Worm (Caenorhabditis elegans) whole organism, late embryonic: ENCODE results near the gene F20D6.11.

Source experiments
- F13H6.1 ChIP-seq: sonication (generic microtip); optimal IDR thresholded peaks from 2 replicates; lab custom pipeline; 2016; ENCODE audit warnings: missing genetic modification characterization, missing compliant biosample characterization
- K09A11.1 ChIP-seq: sonication (generic microtip); optimal IDR thresholded peaks from 2 replicates; lab custom pipeline; 2017; ENCODE audit warnings: antibody characterized with exemption, mild to moderate bottlenecking, missing genetic modification characterization, missing compliant biosample characterization; ENCODE audit not compliant: insufficient read depth
- T23F11.4 ChIP-seq: fragments of 200-800 bp; sonication (Bioruptor generic); optimal IDR thresholded peaks from 2 replicates; lab custom pipeline; 2018; ENCODE audit warnings: mild to moderate bottlenecking, missing genetic modification characterization, missing compliant biosample characterization
- Y22D7AL.16 ChIP-seq: sonication (generic microtip); optimal IDR thresholded peaks from 2 replicates; lab custom pipeline; 2016; ENCODE audit warnings: missing genetic modification characterization, missing compliant biosample characterization
- ceh-18 ChIP-seq: sonication (generic microtip); optimal IDR thresholded peaks from 2 replicates; lab custom pipeline; 2016; ENCODE audit warnings: missing genetic modification characterization, missing compliant biosample characterization
- ceh-2 ChIP-seq: sonication (generic microtip); optimal IDR thresholded peaks from 2 replicates; lab custom pipeline; 2016; ENCODE audit warnings: missing genotype, missing genetic modification characterization, missing compliant biosample characterization
- ceh-24 ChIP-seq: sonication (generic microtip); optimal IDR thresholded peaks from 2 replicates; lab custom pipeline; 2016; ENCODE audit warnings: mild to moderate bottlenecking, missing genetic modification characterization, missing compliant biosample characterization
- ceh-31 ChIP-seq: sonication (generic microtip); optimal IDR thresholded peaks from 2 replicates; lab custom pipeline; 2016; ENCODE audit warnings: missing genetic modification characterization, missing compliant biosample characterization
- ceh-45 ChIP-seq: fragments of 200-800 bp; sonication (Bioruptor generic); IDR thresholded peaks from 2 replicates; pipeline ENCODE4 v1.3.6; 2022; ENCODE audit warnings: missing genetic modification reagents, missing genetic modification characterization, missing compliant biosample characterization
- ceh-48 ChIP-seq: sonication (generic microtip); optimal IDR thresholded peaks from 2 replicates; lab custom pipeline; 2016; ENCODE audit warnings: missing genetic modification characterization, inconsistent platforms, missing compliant biosample characterization
- ceh-9 ChIP-seq: sonication (generic microtip); optimal IDR thresholded peaks from 2 replicates; lab custom pipeline; 2016; ENCODE audit warnings: mild to moderate bottlenecking, missing genetic modification characterization, inconsistent platforms, missing compliant biosample characterization
- che-1 ChIP-seq: sonication (generic microtip); optimal IDR thresholded peaks from 2 replicates; lab custom pipeline; 2016; ENCODE audit warnings: mild to moderate bottlenecking, missing genetic modification characterization, missing compliant biosample characterization
- dve-1 ChIP-seq: sonication (generic microtip); optimal IDR thresholded peaks from 2 replicates; lab custom pipeline; 2017; ENCODE audit warnings: antibody characterized with exemption, mild to moderate bottlenecking, missing genetic modification characterization, missing compliant biosample characterization
- elt-2 ChIP-seq: sonication (generic microtip); optimal IDR thresholded peaks from 2 replicates; lab custom pipeline; 2016; ENCODE audit warnings: missing genetic modification reagents, missing genetic modification characterization, missing compliant biosample characterization
- fax-1 ChIP-seq: sonication (generic microtip); optimal IDR thresholded peaks from 2 replicates; lab custom pipeline; 2016; ENCODE audit warnings: missing genotype, missing genetic modification characterization, missing compliant biosample characterization
- fkh-6 ChIP-seq: sonication (generic microtip); optimal IDR thresholded peaks from 2 replicates; lab custom pipeline; 2016; ENCODE audit warnings: missing genetic modification characterization, missing compliant biosample characterization
- gmeb-2 ChIP-seq: sonication (generic microtip); optimal IDR thresholded peaks from 2 replicates; lab custom pipeline; 2016; ENCODE audit warnings: missing genetic modification characterization, inconsistent platforms, missing compliant biosample characterization
- lin-11 ChIP-seq: fragments of 200-800 bp; sonication (Bioruptor generic); optimal IDR thresholded peaks from 2 replicates; lab custom pipeline; 2018; ENCODE audit warnings: mild to moderate bottlenecking, missing genetic modification characterization, missing compliant biosample characterization
- nfya-1 ChIP-seq: sonication (generic microtip); optimal IDR thresholded peaks from 2 replicates; lab custom pipeline; 2017; ENCODE audit warnings: missing genetic modification characterization, mild to moderate bottlenecking, missing compliant biosample characterization, antibody characterized with exemption, moderate library complexity
- nhr-232 ChIP-seq: sonication (generic microtip); optimal IDR thresholded peaks from 2 replicates; lab custom pipeline; 2016; ENCODE audit warnings: missing genetic modification characterization, missing compliant biosample characterization
- odd-2 ChIP-seq: sonication (generic microtip); optimal IDR thresholded peaks from 2 replicates; lab custom pipeline; 2017; ENCODE audit warnings: antibody characterized with exemption, mild to moderate bottlenecking, missing genetic modification characterization, missing compliant biosample characterization
- pha-2 ChIP-seq: sonication (generic microtip); optimal IDR thresholded peaks from 2 replicates; lab custom pipeline; 2017; ENCODE audit warnings: mild to moderate bottlenecking, missing genetic modification characterization, missing compliant biosample characterization
- sox-2 ChIP-seq: fragments of 200-800 bp; sonication (Bioruptor generic); IDR thresholded peaks from 2 replicates; pipeline ENCODE4 v1.3.6; 2022; ENCODE audit warnings: missing genetic modification reagents, missing genetic modification characterization, missing compliant biosample characterization
- sox-4 ChIP-seq: sonication (generic microtip); optimal IDR thresholded peaks from 2 replicates; lab custom pipeline; 2017; ENCODE audit warnings: mild to moderate bottlenecking, missing genetic modification characterization, inconsistent platforms, missing compliant biosample characterization
- syd-9 ChIP-seq: sonication (generic microtip); optimal IDR thresholded peaks from 2 replicates; lab custom pipeline; 2016; ENCODE audit warnings: mild to moderate bottlenecking, missing genetic modification characterization, moderate library complexity, missing compliant biosample characterization
- tbx-7 ChIP-seq: sonication (generic microtip); optimal IDR thresholded peaks from 2 replicates; lab custom pipeline; 2016; ENCODE audit warnings: missing genotype, missing genetic modification characterization, missing compliant biosample characterization
- unc-3 ChIP-seq, 2 experiments: fragments of 200-800 bp in 1 of 2; sonication (Bioruptor generic) in 1 of 2; sonication (generic microtip) in 1 of 2; conservative IDR thresholded peaks in 1 of 2; optimal IDR thresholded peaks in 1 of 2; 2 replicates each; pipeline versions ENCODE4 v1.3.6 to Lab custom; 2016 to 2022; ENCODE audit warnings: missing compliant biosample characterization in 2 of 2, missing genetic modification characterization in 2 of 2, missing genetic modification reagents in 1 of 2
- unc-42 ChIP-seq: sonication (generic microtip); optimal IDR thresholded peaks from 2 replicates; lab custom pipeline; 2016; ENCODE audit warnings: missing genotype, missing genetic modification characterization, missing compliant biosample characterization
- unc-86 ChIP-seq: sonication (generic microtip); optimal IDR thresholded peaks from 2 replicates; lab custom pipeline; 2016; ENCODE audit warnings: missing genetic modification characterization, missing compliant biosample characterization
- zip-5 ChIP-seq: sonication (generic microtip); optimal IDR thresholded peaks from 2 replicates; lab custom pipeline; 2016; ENCODE audit warnings: missing genetic modification characterization, missing compliant biosample characterization
- ztf-16 ChIP-seq: sonication (generic microtip); optimal IDR thresholded peaks from 2 replicates; lab custom pipeline; 2017; ENCODE audit warnings: missing genetic modification characterization, missing compliant biosample characterization

The F20D6.11 gene

ce11 chrV:8217661-8218265, 18.9 kb upstream of the F20D6.11 start, which contains the start of gene K07C11.8:
TSS of gene K07C11.8 (minus strand) at chrV:8217884.
- peak; percentile 51 for TF ChIP-seq ceh-48 (tag; lab: Kevin White, UChicago)
- no peak for TF ChIP-seq ceh-2 (tag; lab: Kevin White, UChicago)
- no peak for TF ChIP-seq K09A11.1 (tag; lab: Kevin White, UChicago)

ce11 chrV:8217118-8217517, 18.2 kb upstream of the F20D6.11 start:
- TF ChIP-seq elt-2 (tag; lab: Kevin White, UChicago) (peak; percentile 87), ceh-24 (no peak)
- TF ChIP-seq, all 69 proteins: peak for 1

ce11 chrV:8215158-8215557, 16.3 kb upstream of the F20D6.11 start:
- TF ChIP-seq ceh-48 (tag; lab: Kevin White, UChicago) (no peak), elt-2 (tag; lab: Kevin White, UChicago) (no peak), che-1 (tag; lab: Kevin White, UChicago) (no peak), nfya-1 (tag; lab: Kevin White, UChicago) (no peak), odd-2 (tag; lab: Kevin White, UChicago) (no peak), ceh-45 (GFP tag; lab: Robert Waterston, UW) (no peak), unc-42 (no peak), sox-2 (GFP tag; lab: Robert Waterston, UW) (no peak), unc-3 (GFP tag; conservative IDR thresholded peaks at IDR 0.05; lab: Robert Waterston, UW) (no peak), unc-3 (tag; optimal IDR thresholded peaks at IDR 0.05; lab: Kevin White, UChicago) (no peak), ceh-9 (tag; lab: Kevin White, UChicago) (no peak), dve-1 (no peak), nhr-232 (tag; lab: Kevin White, UChicago) (no peak)

- TF ChIP-seq sox-4 (tag; lab: Kevin White, UChicago), result no peak
- TF ChIP-seq pha-2 (tag; lab: Kevin White, UChicago), result no peak
- no peak for TF ChIP-seq gmeb-2 (tag; lab: Kevin White, UChicago)
- TF ChIP-seq ceh-31 (tag; lab: Kevin White, UChicago), result no peak
- TF ChIP-seq F13H6.1 (tag; lab: Kevin White, UChicago), result no peak
- TF ChIP-seq ceh-45 (GFP tag; lab: Robert Waterston, UW), result no peak
- no peak for TF ChIP-seq zip-5 (tag; lab: Kevin White, UChicago)
- TF ChIP-seq T23F11.4, result no peak
- no peak for TF ChIP-seq K09A11.1 (tag; lab: Kevin White, UChicago)
- TF ChIP-seq ztf-16 (tag; lab: Kevin White, UChicago), result no peak
- TF ChIP-seq ceh-18, result no peak
- TF ChIP-seq lin-11 (tag; lab: Kevin White, UChicago), result no peak
- TF ChIP-seq tbx-7 (tag; lab: Kevin White, UChicago), result no peak
- no peak for TF ChIP-seq Y22D7AL.16 (tag; lab: Kevin White, UChicago)
- TF ChIP-seq elt-2 (tag; lab: Kevin White, UChicago), result no peak
- TF ChIP-seq unc-86 (tag; lab: Kevin White, UChicago), result no peak
- TF ChIP-seq fkh-6, result no peak
- TF ChIP-seq fax-1 (tag; lab: Kevin White, UChicago), result no peak
Measured at ce11 chrV:8213868-8214267, 15.0 kb upstream of the F20D6.11 start, which contains the start of gene K07C11.7. TSS of gene K07C11.7 (minus strand) at chrV:8213968.

ce11 chrV:8212816-8213215, 13.9 kb upstream of the F20D6.11 start:
- no peak for TF ChIP-seq syd-9 (tag; lab: Kevin White, UChicago)
- TF ChIP-seq elt-2 (tag; lab: Kevin White, UChicago), result peak; percentile 16
- TF ChIP-seq, all 69 proteins: peak for 1
